Worm (Caenorhabditis elegans) whole organism, L2 larva: Measurements from ENCODE around the gene dsc-1.

Experiments used
- R02D3.7 ChIP-seq: fragments of 150-350 bp; optimal IDR thresholded peaks from 2 replicates; lab custom pipeline; 2014; ENCODE audit warnings: missing biosample characterization, missing genetic modification characterization
- ama-1 ChIP-seq: fragments of 150-350 bp; optimal IDR thresholded peaks from 2 replicates; lab custom pipeline; 2018; ENCODE audit warnings: inconsistent platforms
- blmp-1 ChIP-seq: sonication (generic microtip); optimal IDR thresholded peaks from 2 replicates; lab custom pipeline; 2017; ENCODE audit warnings: missing genetic modification characterization, mild to moderate bottlenecking, missing compliant biosample characterization, antibody characterized with exemption, moderate library complexity; ENCODE audit not compliant: insufficient read depth
- ceh-82 ChIP-seq: fragments of 150-350 bp; optimal IDR thresholded peaks from 2 replicates; lab custom pipeline; 2014; ENCODE audit warnings: missing biosample characterization, missing genetic modification characterization
- mdl-1 ChIP-seq, 2 experiments: fragments of 150-350 bp in 1 of 2; sonication (generic microtip) in 1 of 2; optimal IDR thresholded peaks; 2 replicates each; lab custom pipeline; 2017; ENCODE audit warnings: missing biosample characterization in 2 of 2, missing genetic modification characterization in 2 of 2
- nhr-11 ChIP-seq: fragments of 150-350 bp; optimal IDR thresholded peaks from 2 replicates; lab custom pipeline; 2014; ENCODE audit warnings: missing biosample characterization, missing genetic modification characterization
- nhr-12 ChIP-seq: fragments of 150-350 bp; optimal IDR thresholded peaks from 2 replicates; lab custom pipeline; 2014; ENCODE audit warnings: missing biosample characterization, missing genetic modification characterization
- nhr-23 ChIP-seq: fragments of 150-350 bp; optimal IDR thresholded peaks from 2 replicates; lab custom pipeline; 2014; ENCODE audit warnings: missing biosample characterization, missing genetic modification reagents, missing genetic modification characterization
- nhr-237 ChIP-seq: fragments of 150-350 bp; optimal IDR thresholded peaks from 2 replicates; lab custom pipeline; 2014; ENCODE audit warnings: missing biosample characterization, missing genetic modification characterization
- nhr-25 ChIP-seq: fragments of 150-350 bp; sonication (generic microtip); optimal IDR thresholded peaks from 3 replicates; lab custom pipeline; 2014; ENCODE audit warnings: missing biosample characterization, missing genetic modification characterization
- sem-4 ChIP-seq: fragments of 150-350 bp; optimal IDR thresholded peaks from 2 replicates; lab custom pipeline; 2014; ENCODE audit warnings: missing biosample characterization, missing genetic modification reagents, missing genetic modification characterization
- skn-1 ChIP-seq: sonication (generic microtip); optimal IDR thresholded peaks from 2 replicates; lab custom pipeline; 2017; ENCODE audit warnings: missing biosample characterization, missing genetic modification characterization
- snpc-4 ChIP-seq: fragments of 150-350 bp; optimal IDR thresholded peaks from 2 replicates; lab custom pipeline; 2014; ENCODE audit warnings: missing biosample characterization, missing genetic modification characterization
- ztf-4 ChIP-seq: fragments of 150-350 bp; optimal IDR thresholded peaks from 2 replicates; lab custom pipeline; 2014; ENCODE audit warnings: missing biosample characterization, missing genetic modification characterization

- TF ChIP-seq ceh-82 (tag; lab: Kevin White, UChicago): no peak
- no peak for TF ChIP-seq nhr-237 (tag; lab: Kevin White, UChicago)
- TF ChIP-seq snpc-4 (tag; lab: Kevin White, UChicago): no peak
- no peak for TF ChIP-seq nhr-12 (tag; lab: Kevin White, UChicago)
- TF ChIP-seq ztf-4 (tag; lab: Kevin White, UChicago): no peak
- no peak for TF ChIP-seq sem-4 (tag; lab: Kevin White, UChicago)
- TF ChIP-seq nhr-25: no peak
- no peak for TF ChIP-seq ama-1 (lab: Kevin White, UChicago)
- TF ChIP-seq nhr-11 (tag; lab: Kevin White, UChicago): no peak
- TF ChIP-seq skn-1: no peak
- TF ChIP-seq nhr-23 (tag; lab: Kevin White, UChicago): no peak
- no peak for TF ChIP-seq R02D3.7 (tag; lab: Kevin White, UChicago)
- TF ChIP-seq blmp-1 (tag; lab: Kevin White, UChicago): no peak
- TF ChIP-seq mdl-1 (tag; optimal IDR thresholded peaks at IDR 0.05; lab: Kevin White, UChicago): no peak
Measured at ce11 chrX:15016102-15016501, 18.5 kb downstream of the dsc-1 start.
